Worm (Caenorhabditis elegans): ENCODE results near the gene srg-22.

srg-22 gene

DNA sequence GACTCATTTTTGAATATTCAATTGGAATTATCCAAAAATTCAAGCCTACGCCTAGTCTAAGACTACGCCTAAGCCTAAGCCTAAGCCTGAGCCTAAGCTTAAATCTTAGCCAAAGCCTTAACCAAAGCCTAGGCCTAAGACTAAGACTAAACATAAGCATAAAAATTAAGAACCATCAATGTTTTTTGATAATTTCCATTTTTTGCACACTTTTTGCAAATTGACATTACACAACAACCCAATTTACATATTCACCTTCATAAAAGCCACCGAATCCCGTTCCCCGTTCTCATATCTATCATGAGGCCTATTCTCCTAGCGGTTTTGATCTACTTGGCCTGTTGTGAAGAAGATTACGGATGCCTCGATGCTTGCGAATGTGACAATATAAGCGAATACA lies 24.2 kb upstream of the srg-22 start, which contains the start of gene T10D4.7:
TSS of gene T10D4.7 (plus strand) at position 301 of the 400 bp plus-strand sequence.
- TF ChIP-seq egl-13 (tag; optimal IDR thresholded peaks at IDR 0.05) (no peak), xbp-1 (tag; optimal IDR thresholded peaks at IDR 0.05) (no peak), nhr-84 (tag; optimal IDR thresholded peaks at IDR 0.05) (no peak), rnt-1 (tag; optimal IDR thresholded peaks at IDR 0.05) (no peak), ceh-90 (tag; optimal IDR thresholded peaks at IDR 0.05) (no peak), nhr-85 (tag) (no peak), aly-2 (tag; optimal IDR thresholded peaks at IDR 0.05) (no peak), ama-1 (optimal IDR thresholded peaks at IDR 0.05) (no peak), lin-13 (GFP tag; optimal IDR thresholded peaks at IDR 0.05) (no peak), ceh-63 (GFP tag; optimal IDR thresholded peaks at IDR 0.05) (no peak), mep-1 (tag; optimal IDR thresholded peaks at IDR 0.05) (no peak), swsn-7 (tag; optimal IDR thresholded peaks at IDR 0.05) (no peak), hlh-17 (GFP tag; optimal IDR thresholded peaks at IDR 0.05; ENCODE audit: borderline replicate concordance) (no peak), fkh-4 (tag; optimal IDR thresholded peaks at IDR 0.05; ENCODE audit: borderline replicate concordance) (no peak), mef-2 (tag; optimal IDR thresholded peaks at IDR 0.05) (no peak), unc-98 (GFP tag; IDR thresholded peaks at IDR 0.05) (no peak), zag-1 (tag; optimal IDR thresholded peaks at IDR 0.05) (no peak), isw-1 (GFP tag; IDR thresholded peaks at IDR 0.05) (no peak), lsy-2 (tag; optimal IDR thresholded peaks at IDR 0.05) (no peak)

DNA sequence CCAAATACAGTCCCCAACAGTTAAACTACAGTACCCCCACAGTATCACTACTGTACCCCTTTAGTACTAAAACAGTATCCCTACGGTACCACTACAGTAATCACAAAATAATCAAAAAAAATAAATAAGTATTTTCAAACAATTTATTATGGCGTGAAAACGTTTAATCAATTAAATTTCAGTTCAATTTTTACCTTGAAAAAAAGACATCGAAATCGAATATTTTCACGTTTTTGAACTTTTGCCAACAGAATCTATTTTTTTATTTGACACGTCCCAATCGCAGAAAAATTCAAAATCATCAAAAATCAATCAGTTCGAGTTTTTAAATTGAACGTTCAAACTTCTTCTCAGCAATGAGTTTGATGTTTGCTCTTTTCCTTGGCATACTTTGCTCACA lies 20.7 kb upstream of the srg-22 start, which contains the start of gene clec-123:
TSS of gene clec-123 (plus strand) at position 301 of the 400 bp plus-strand sequence.
- TF ChIP-seq lin-39 (tag; optimal IDR thresholded peaks at IDR 0.05) (no peak), grh-1 (GFP tag; IDR thresholded peaks at IDR 0.05) (no peak), nhr-11 (tag; optimal IDR thresholded peaks at IDR 0.05) (no peak), fos-1 (tag; optimal IDR thresholded peaks at IDR 0.05) (no peak), nhr-28 (tag; optimal IDR thresholded peaks at IDR 0.05) (no peak), nhr-84 (tag; optimal IDR thresholded peaks at IDR 0.05) (no peak), egl-13 (tag; optimal IDR thresholded peaks at IDR 0.05) (no peak), C04F5.9 (tag; optimal IDR thresholded peaks at IDR 0.05) (no peak), lin-14 (GFP tag; optimal IDR thresholded peaks at IDR 0.05) (no peak), ztf-11 (tag; optimal IDR thresholded peaks at IDR 0.05) (no peak), xbp-1 (tag; optimal IDR thresholded peaks at IDR 0.05) (no peak), fkh-8 (tag; optimal IDR thresholded peaks at IDR 0.05) (no peak)

DNA sequence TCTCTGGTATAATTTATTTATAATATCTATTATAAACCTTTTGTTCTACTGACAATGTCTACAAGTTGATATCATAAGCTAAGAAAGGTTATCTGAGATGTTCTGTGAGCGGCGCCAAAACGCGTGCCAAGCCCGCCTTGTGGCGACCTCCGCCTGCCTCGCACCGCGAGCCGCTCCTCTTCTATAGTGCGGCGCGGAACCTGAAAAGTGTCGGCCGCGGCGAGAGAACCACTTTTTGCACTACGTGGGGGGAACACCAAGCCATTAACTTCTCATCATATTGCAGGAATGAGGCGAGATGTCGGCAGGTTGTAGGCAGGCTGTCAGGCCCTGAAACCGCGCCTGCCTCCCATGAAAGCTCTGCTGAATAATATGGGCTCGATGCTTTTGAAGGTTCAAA lies 20.0 kb upstream of the srg-22 start:
- TF ChIP-seq C04F5.9 (tag; optimal IDR thresholded peaks at IDR 0.05) (no peak), snpc-4 (tag; optimal IDR thresholded peaks at IDR 0.05) (peak; percentile 45)

DNA sequence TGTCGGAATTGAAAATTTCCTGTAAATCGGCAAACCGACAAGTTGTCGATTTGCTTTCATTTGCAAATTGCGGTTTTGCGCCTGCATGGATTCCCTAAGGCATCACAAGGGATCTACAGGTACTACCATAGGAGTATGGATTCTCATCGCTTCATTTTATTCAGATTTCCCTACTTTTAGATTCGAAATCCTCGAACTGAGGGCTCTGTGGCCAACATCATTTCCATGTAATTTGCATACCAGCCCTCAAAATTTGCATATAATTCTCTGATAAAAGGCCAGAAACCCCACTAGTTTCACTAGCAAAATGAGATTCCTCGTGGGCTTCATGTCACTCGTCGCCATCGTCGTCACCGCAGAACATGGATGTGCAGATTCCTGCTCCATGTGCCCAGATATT lies 19.1 kb upstream of the srg-22 start, which contains the start of gene Y25C1A.2:
TSS of gene Y25C1A.2 (plus strand) at position 301 of the 400 bp plus-strand sequence.
- TF ChIP-seq isw-1 (GFP tag; IDR thresholded peaks at IDR 0.05) (no peak), nhr-71 (tag; optimal IDR thresholded peaks at IDR 0.05) (no peak), irx-1 (tag; optimal IDR thresholded peaks at IDR 0.05) (no peak), ceh-82 (tag; optimal IDR thresholded peaks at IDR 0.05) (no peak), nhr-90 (tag; optimal IDR thresholded peaks at IDR 0.05; ENCODE audit: poor library complexity) (no peak), blmp-1 (tag; optimal IDR thresholded peaks at IDR 0.05) (no peak), ama-1 (optimal IDR thresholded peaks at IDR 0.05) (no peak), ceh-8 (GFP tag; optimal IDR thresholded peaks at IDR 0.05) (no peak), nhr-47 (tag; optimal IDR thresholded peaks at IDR 0.05) (no peak), tlp-1 (tag; optimal IDR thresholded peaks at IDR 0.05) (no peak), dpl-1 (GFP tag; optimal IDR thresholded peaks at IDR 0.05) (no peak), zip-4 (GFP tag; optimal IDR thresholded peaks at IDR 0.05) (no peak), efl-1 (optimal IDR thresholded peaks at IDR 0.05) (no peak), efl-1 (GFP tag; optimal IDR thresholded peaks at IDR 0.05 in 1 of 2) (no peak), pax-3 (tag; optimal IDR thresholded peaks at IDR 0.05) (no peak), mep-1 (tag; optimal IDR thresholded peaks at IDR 0.05) (no peak)
